Worm (Caenorhabditis elegans) whole organism, L4 larva: Measurements from ENCODE around the gene mgl-1.
A peak's percentile ranks its signal among the peaks of the same experiment; 100 is the strongest.

Experiments
- F26F4.8 ChIP-seq: fragments of 200-800 bp; sonication (Bioruptor generic); conservative IDR thresholded peaks from 2 replicates; pipeline ENCODE4 v1.3.6; 2022; ENCODE audit warnings: missing genetic modification characterization, missing compliant biosample characterization
- T20F7.1 ChIP-seq: fragments of 200-800 bp; sonication (Bioruptor generic); optimal IDR thresholded peaks from 2 replicates; lab custom pipeline; 2018; ENCODE audit warnings: mild to moderate bottlenecking, missing genetic modification characterization, missing compliant biosample characterization
- Y105C5A.15 ChIP-seq: fragments of 200-800 bp; sonication (Bioruptor generic); IDR thresholded peaks from 2 replicates; pipeline ENCODE4 v1.3.6; 2022; ENCODE audit warnings: missing genetic modification characterization, missing compliant biosample characterization
- Y48G9A.11 ChIP-seq: fragments of 200-800 bp; sonication (Bioruptor generic); IDR thresholded peaks from 2 replicates; pipeline ENCODE4 v1.3.6; 2022; ENCODE audit warnings: missing genetic modification reagents, missing genetic modification characterization, missing compliant biosample characterization
- Y5F2A.4 ChIP-seq: fragments of 200-800 bp; sonication (Bioruptor generic); optimal IDR thresholded peaks from 2 replicates; lab custom pipeline; 2018; ENCODE audit warnings: mild to moderate bottlenecking, missing genetic modification characterization, missing compliant biosample characterization
- aha-1 ChIP-seq: fragments of 150-350 bp; peaks from one replicate; lab custom pipeline; 2014; ENCODE audit warnings: missing biosample characterization, missing genetic modification characterization
- arid-1 ChIP-seq: fragments of 200-800 bp; sonication (Bioruptor generic); conservative IDR thresholded peaks from 2 replicates; pipeline ENCODE4 v1.3.6; 2022; ENCODE audit warnings: missing genetic modification reagents, missing genetic modification characterization, missing compliant biosample characterization
- attf-4 ChIP-seq: sonication (generic microtip); optimal IDR thresholded peaks from 3 replicates; lab custom pipeline; 2017; ENCODE audit warnings: missing biosample characterization, missing genetic modification characterization
- ceh-20 ChIP-seq: fragments of 200-800 bp; sonication (Bioruptor generic); IDR thresholded peaks from 2 replicates; pipeline ENCODE4 v1.3.6; 2022; ENCODE audit warnings: missing genetic modification reagents, missing genetic modification characterization, missing compliant biosample characterization
- ceh-44 ChIP-seq: fragments of 200-800 bp; sonication (Bioruptor generic); IDR thresholded peaks from 2 replicates; pipeline ENCODE4 v1.3.6; 2022; ENCODE audit warnings: missing genetic modification reagents, missing genetic modification characterization, missing compliant biosample characterization
- ceh-82 ChIP-seq: sonication (generic microtip); optimal IDR thresholded peaks from 2 replicates; lab custom pipeline; 2017; ENCODE audit warnings: missing biosample characterization, missing genetic modification characterization
- daf-16 ChIP-seq, 3 experiments: sonication (generic microtip); optimal IDR thresholded peaks; 2 replicates each; lab custom pipeline; 2016 to 2017; ENCODE audit warnings: missing genetic modification characterization in 3 of 3, missing genetic modification reagents in 3 of 3, mild to moderate bottlenecking in 2 of 3, missing compliant biosample characterization in 2 of 3, missing biosample characterization in 1 of 3, moderate library complexity in 1 of 3
- dmd-9 ChIP-seq: fragments of 200-800 bp; sonication (Bioruptor generic); IDR thresholded peaks from 2 replicates; pipeline ENCODE4 v1.3.6; 2022; ENCODE audit warnings: missing genetic modification reagents, missing genetic modification characterization, missing compliant biosample characterization
- dve-1 ChIP-seq: sonication (generic microtip); optimal IDR thresholded peaks from 2 replicates; lab custom pipeline; 2017; ENCODE audit warnings: antibody characterized with exemption, mild to moderate bottlenecking, missing genetic modification characterization, missing compliant biosample characterization; ENCODE audit not compliant: insufficient read depth
- egl-27 ChIP-seq: sonication (generic microtip); optimal IDR thresholded peaks from 3 replicates; lab custom pipeline; 2017; ENCODE audit warnings: missing biosample characterization, missing genetic modification reagents, missing genetic modification characterization
- fkh-10 ChIP-seq: fragments of 150-350 bp; optimal IDR thresholded peaks from 2 replicates; lab custom pipeline; 2014; ENCODE audit warnings: missing biosample characterization, missing genetic modification reagents, missing genetic modification characterization
- fos-1 ChIP-seq: fragments of 150-350 bp; optimal IDR thresholded peaks from 2 replicates; lab custom pipeline; 2014; ENCODE audit warnings: missing biosample characterization, missing genetic modification characterization
- hlh-11 ChIP-seq: fragments of 200-800 bp; sonication (Bioruptor generic); optimal IDR thresholded peaks from 2 replicates; lab custom pipeline; 2018; ENCODE audit warnings: mild to moderate bottlenecking, missing genetic modification characterization, missing compliant biosample characterization
- lin-13 ChIP-seq: fragments of 150-350 bp; optimal IDR thresholded peaks from 2 replicates; lab custom pipeline; 2014; ENCODE audit warnings: missing biosample characterization, missing genetic modification reagents, missing genetic modification characterization
- lin-29 ChIP-seq: fragments of 200-800 bp; sonication (Bioruptor generic); IDR thresholded peaks from 2 replicates; pipeline ENCODE4 v1.3.6; 2022; ENCODE audit warnings: missing genetic modification reagents, missing genetic modification characterization, missing compliant biosample characterization
- lin-38 ChIP-seq: fragments of 200-800 bp; sonication (Bioruptor generic); IDR thresholded peaks from 2 replicates; pipeline ENCODE4 v1.3.6; 2022; ENCODE audit warnings: missing genetic modification reagents, missing genetic modification characterization, missing compliant biosample characterization
- mdl-1 ChIP-seq, 2 experiments: fragments of 150-350 bp in 1 of 2; sonication (generic microtip) in 1 of 2; optimal IDR thresholded peaks; 2 replicates each; lab custom pipeline; 2014 to 2017; ENCODE audit warnings: missing biosample characterization in 2 of 2, missing genetic modification characterization in 2 of 2
- nhr-28 ChIP-seq: fragments of 150-350 bp; optimal IDR thresholded peaks from 2 replicates; lab custom pipeline; 2014; ENCODE audit warnings: missing biosample characterization, missing genetic modification characterization
- nhr-6 ChIP-seq: fragments of 150-350 bp; optimal IDR thresholded peaks from 2 replicates; lab custom pipeline; 2014; ENCODE audit warnings: missing biosample characterization, missing genetic modification characterization
- pqm-1 ChIP-seq: sonication (generic microtip); optimal IDR thresholded peaks from 2 replicates; lab custom pipeline; 2017; ENCODE audit warnings: missing biosample characterization, missing genetic modification characterization
- rbr-2 ChIP-seq: sonication (generic microtip); optimal IDR thresholded peaks from 2 replicates; lab custom pipeline; 2016; ENCODE audit warnings: missing genotype, missing genetic modification characterization, missing compliant biosample characterization
- set-16 ChIP-seq: fragments of 200-800 bp; sonication (Bioruptor generic); IDR thresholded peaks from 2 replicates; pipeline ENCODE4 v1.3.6; 2022; ENCODE audit warnings: missing genetic modification reagents, missing genetic modification characterization, missing compliant biosample characterization
- snpc-4 ChIP-seq: fragments of 150-350 bp; optimal IDR thresholded peaks from 2 replicates; lab custom pipeline; 2014; ENCODE audit warnings: missing biosample characterization, missing genetic modification characterization
- tra-1 ChIP-seq: fragments of 200-800 bp; sonication (Bioruptor generic); IDR thresholded peaks from 2 replicates; pipeline ENCODE4 v1.3.6; 2022; ENCODE audit warnings: missing genetic modification reagents, missing genetic modification characterization, missing compliant biosample characterization
- unc-62 ChIP-seq, 3 experiments: fragments of 150-350 bp in 1 of 3; sonication (generic microtip); optimal IDR thresholded peaks in 2 of 3; peaks in 1 of 3; 1 replicate in 1 of 3; 2 replicates in 2 of 3; lab custom pipeline; 2014 to 2017; ENCODE audit warnings: missing biosample characterization in 3 of 3, missing genetic modification characterization in 3 of 3, missing genetic modification reagents in 3 of 3, missing genotype in 1 of 3

mgl-1 gene

DNA sequence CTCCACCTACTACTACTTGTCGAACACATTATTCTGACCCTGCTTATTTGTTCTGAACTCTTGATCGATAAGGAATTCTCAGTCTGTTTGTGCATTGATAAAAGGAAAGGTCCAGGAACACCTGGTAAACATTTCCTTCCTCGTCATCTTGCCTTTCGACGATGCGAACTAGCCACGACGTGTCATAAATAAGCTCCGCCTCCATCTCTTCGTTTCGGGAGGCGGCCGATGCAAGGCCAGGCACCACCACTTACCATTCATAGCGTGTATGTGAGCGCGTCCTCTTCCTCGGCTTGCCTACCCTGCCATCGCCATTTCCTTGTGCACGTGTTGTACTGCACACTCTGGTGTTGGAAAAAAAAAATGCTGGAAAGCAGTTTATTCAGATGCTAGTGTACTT, 12.8 kb upstream of the mgl-1 start:
- no peak for TF ChIP-seq lin-29
- TF ChIP-seq mdl-1 (tag; optimal IDR thresholded peaks at IDR 0.05; lab: Kevin White, UChicago): no peak
- peak; percentile 21 for TF ChIP-seq snpc-4 (tag; lab: Kevin White, UChicago)
- no peak for TF ChIP-seq egl-27
- TF ChIP-seq daf-16 (GFP tag; optimal IDR thresholded peaks at IDR 0.05; lab: Kevin White, UChicago): no peak
- peak; percentile 78 for TF ChIP-seq daf-16 (tag; optimal IDR thresholded peaks at IDR 0.05; lab: Kevin White, UChicago)
- TF ChIP-seq lin-13 (GFP tag; lab: Kevin White, UChicago): no peak
- TF ChIP-seq aha-1 (tag; lab: Kevin White, UChicago): no peak
- no peak for TF ChIP-seq attf-4 (tag; lab: Kevin White, UChicago)
- TF ChIP-seq dmd-9 (GFP tag; lab: Robert Waterston, UW): no peak
- TF ChIP-seq hlh-11 (tag; lab: Kevin White, UChicago): no peak
- TF ChIP-seq lin-38 (GFP tag; lab: Robert Waterston, UW): no peak
- TF ChIP-seq dve-1 (tag; lab: Kevin White, UChicago): peak; percentile 8
- TF ChIP-seq T20F7.1 (GFP tag; lab: Kevin White, UChicago): no peak
- no peak for TF ChIP-seq arid-1
- TF ChIP-seq Y105C5A.15 (GFP tag; lab: Robert Waterston, UW): no peak
- TF ChIP-seq fos-1 (tag; lab: Kevin White, UChicago): no peak
- no peak for TF ChIP-seq ceh-44 (GFP tag; lab: Robert Waterston, UW)
- TF ChIP-seq tra-1 (GFP tag; lab: Robert Waterston, UW): no peak

DNA sequence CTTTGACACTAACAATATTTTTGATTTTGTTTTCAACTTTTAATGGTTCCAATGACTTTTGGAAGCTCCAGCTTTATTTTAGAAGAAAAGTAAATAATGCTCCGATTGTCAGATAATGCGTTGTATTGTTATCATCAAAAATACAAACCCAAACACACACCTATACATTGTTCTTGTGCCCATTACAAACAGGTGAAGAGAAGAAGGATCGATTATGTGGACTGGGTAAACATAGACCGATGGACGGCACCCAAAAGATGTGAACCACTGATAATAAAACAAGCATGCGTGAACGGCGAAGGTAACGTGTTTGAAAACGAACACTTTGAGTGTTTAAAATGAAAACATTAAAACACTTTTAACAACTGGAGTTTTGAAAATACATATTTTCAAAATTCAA, 11.1 kb upstream of the mgl-1 start:
- TF ChIP-seq unc-62 (GFP tag; optimal IDR thresholded peaks at IDR 0.05 in 1 of 2; lab: Kevin White, UChicago) (peak in 1 of 2 experiments; percentile 89), unc-62 (tag; optimal IDR thresholded peaks at IDR 0.05; lab: Kevin White, UChicago) (no peak), ceh-20 (GFP tag; lab: Robert Waterston, UW) (no peak), rbr-2 (tag; lab: Kevin White, UChicago) (no peak), lin-38 (GFP tag; lab: Robert Waterston, UW) (no peak), daf-16 (GFP tag; optimal IDR thresholded peaks at IDR 0.05; lab: Kevin White, UChicago) (no peak), daf-16 (tag; optimal IDR thresholded peaks at IDR 0.05; lab: Kevin White, UChicago) (peak; percentile 11)

DNA sequence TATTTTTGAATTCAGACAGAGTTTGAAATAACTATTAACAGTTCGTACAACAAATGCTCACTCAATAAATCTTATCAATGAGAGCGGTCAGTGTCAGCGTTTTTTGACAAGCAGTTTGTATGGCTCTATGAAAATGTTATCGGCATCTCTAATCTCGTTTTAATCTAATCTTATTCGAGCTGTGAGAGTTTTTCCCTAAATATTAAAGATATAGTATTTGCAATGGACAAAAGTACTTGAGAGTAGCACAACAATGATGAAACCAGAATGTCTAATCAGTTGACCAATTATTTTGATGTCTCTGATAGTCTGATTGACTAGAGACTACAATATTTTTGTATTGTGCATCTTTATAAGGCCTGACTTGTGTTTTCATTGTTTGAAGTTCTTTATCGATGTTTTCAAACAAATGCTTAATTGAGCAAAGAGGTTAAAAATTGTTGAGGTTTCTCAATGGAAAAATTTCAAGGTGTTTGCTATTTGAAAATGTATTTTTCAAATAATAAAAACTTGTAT, 8.8 kb upstream of the mgl-1 start, which contains the start of gene F19C6.5:
Gene F19C6.5 (minus strand): TSS at position 51 of the 516 bp plus-strand sequence.
- TF ChIP-seq pqm-1 (tag; lab: Kevin White, UChicago): peak; percentile 18
- peak; percentile 95 for TF ChIP-seq nhr-28 (tag; lab: Kevin White, UChicago)
- no peak for TF ChIP-seq nhr-6 (tag; lab: Kevin White, UChicago)
- TF ChIP-seq dve-1 (tag; lab: Kevin White, UChicago): peak; percentile 22
- TF ChIP-seq ceh-82 (tag; lab: Kevin White, UChicago): no peak
- TF ChIP-seq daf-16 (GFP tag; optimal IDR thresholded peaks at IDR 0.05; lab: Kevin White, UChicago): no peak
- TF ChIP-seq daf-16 (tag; optimal IDR thresholded peaks at IDR 0.05; lab: Kevin White, UChicago): peak; percentile 92
- TF ChIP-seq Y48G9A.11: no peak

DNA sequence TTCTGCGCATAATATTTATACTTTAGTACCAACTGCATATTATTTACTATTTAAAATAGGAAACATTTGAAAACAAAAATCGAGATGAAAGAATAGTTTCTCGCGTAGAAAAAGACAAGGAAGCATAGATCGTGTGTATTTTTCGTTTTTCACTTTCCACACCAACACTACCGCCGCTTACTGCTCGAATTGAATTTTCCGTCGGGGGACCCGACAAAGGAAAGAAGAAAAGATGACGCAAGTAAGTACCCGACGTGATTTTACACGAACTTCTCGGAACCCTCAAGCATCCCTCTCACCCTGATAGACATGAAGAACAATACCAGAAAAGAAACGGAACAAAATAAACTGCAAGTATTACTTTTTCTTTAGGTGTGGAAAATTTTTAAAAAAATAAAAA, 5.2 kb upstream of the mgl-1 start:
- no peak for TF ChIP-seq Y5F2A.4
- peak; percentile 74 for TF ChIP-seq fkh-10
- TF ChIP-seq, all 104 proteins: peak for 1

DNA sequence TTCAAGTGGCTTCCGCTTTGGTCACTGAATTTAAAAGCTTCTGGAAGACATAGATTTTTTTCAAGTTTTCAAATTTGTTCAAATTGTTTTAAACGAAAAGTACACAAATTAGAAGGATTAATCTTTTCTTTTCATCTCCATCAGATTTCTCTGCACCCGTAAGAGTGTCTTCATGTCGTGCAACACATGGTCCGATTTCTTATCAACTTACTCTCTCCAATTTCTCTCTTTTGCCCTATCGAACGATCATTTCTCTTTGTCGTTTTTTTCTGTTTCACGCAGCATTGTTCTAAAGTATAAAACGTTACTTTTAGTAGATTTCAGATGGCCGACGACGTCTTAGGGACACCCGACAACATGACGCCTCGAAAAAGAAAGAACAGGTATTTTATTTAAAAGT, 10.8 kb downstream of the mgl-1 start, which contains the start of gene pssy-1:
Gene pssy-1 (plus strand): TSS at position 318 of the 400 bp plus-strand sequence.
- TF ChIP-seq egl-27 (no peak), ceh-82 (tag; lab: Kevin White, UChicago) (no peak), daf-16 (GFP tag; optimal IDR thresholded peaks at IDR 0.05; lab: Kevin White, UChicago) (no peak), daf-16 (tag; optimal IDR thresholded peaks at IDR 0.05; lab: Kevin White, UChicago) (no peak), hlh-11 (tag; lab: Kevin White, UChicago) (no peak), set-16 (GFP tag; lab: Robert Waterston, UW) (no peak), F26F4.8 (GFP tag; lab: Robert Waterston, UW) (no peak)
